Worm (Caenorhabditis elegans): ENCODE measurements around the gene str-150.

- TF ChIP-seq ceh-82 (tag; optimal IDR thresholded peaks at IDR 0.05) (no peak), nhr-237 (tag; optimal IDR thresholded peaks at IDR 0.05) (no peak), fkh-10 (GFP tag; optimal IDR thresholded peaks at IDR 0.05) (no peak), nhr-76 (tag; optimal IDR thresholded peaks at IDR 0.05) (no peak), nhr-77 (tag; optimal IDR thresholded peaks at IDR 0.05) (no peak), mdl-1 (tag; optimal IDR thresholded peaks at IDR 0.05) (no peak), elt-3 (tag; optimal IDR thresholded peaks at IDR 0.05) (no peak), nhr-28 (tag; optimal IDR thresholded peaks at IDR 0.05) (no peak)
These were observed 37.8 kb downstream of the str-150 start, which contains the start of gene Y70C5A.3 for ce11 chrV:16620874-16621273.

Data from whole organism, L3 larva.